Worm (Caenorhabditis elegans): ENCODE data around the gene zhit-2.
A peak's percentile ranks its signal among the peaks of the same experiment; 100 is the strongest.

Gene zhit-2

ce11 chrIII:4195306-4196008, 48.7 kb downstream of the zhit-2 start (continued):
- peak; percentile 74 for TF ChIP-seq zim-3 (tag; optimal IDR thresholded peaks at IDR 0.05)
- TF ChIP-seq K11D2.4 (GFP tag; IDR thresholded peaks at IDR 0.05): peak; percentile 73
- peak; percentile 42 for TF ChIP-seq ceh-27 (GFP tag; optimal IDR thresholded peaks at IDR 0.05)
- 0 out of 2 replicates have a peak, but pooled peaks have one; percentile 11 for TF ChIP-seq F33H1.4 (GFP tag; IDR thresholded peaks at IDR 0.05)
- TF ChIP-seq madf-3 (GFP tag; IDR thresholded peaks at IDR 0.05): peak; percentile 56; the same call in 1 of the 2 replicates
- no peak for TF ChIP-seq sptf-2 (GFP tag; optimal IDR thresholded peaks at IDR 0.05)
- peak; percentile 33 for TF ChIP-seq madf-10 (tag; optimal IDR thresholded peaks at IDR 0.05)
- peak; percentile 6 for TF ChIP-seq nhr-80 (tag; optimal IDR thresholded peaks at IDR 0.05)
- TF ChIP-seq lin-26 (GFP tag; IDR thresholded peaks at IDR 0.05): peak; percentile 41; the same call in 1 of the 2 replicates
- TF ChIP-seq lsy-27 (tag; optimal IDR thresholded peaks at IDR 0.05; ENCODE audit: borderline replicate concordance, insufficient read depth): no peak
- TF ChIP-seq Y95B8A.8 (GFP tag; IDR thresholded peaks at IDR 0.05): no peak
- TF ChIP-seq hlh-12 (tag; optimal IDR thresholded peaks at IDR 0.05): no peak
- no peak for TF ChIP-seq nfya-2 (GFP tag; IDR thresholded peaks at IDR 0.05)
- TF ChIP-seq ceh-100 (GFP tag; IDR thresholded peaks at IDR 0.05): no peak; the same call in 1 of the 2 replicates
- peak; percentile 55; the same call in 1 of the 2 replicates for TF ChIP-seq pbrm-1 (GFP tag; IDR thresholded peaks at IDR 0.05)
- TF ChIP-seq tlf-1 (GFP tag; optimal IDR thresholded peaks at IDR 0.05): peak; percentile 77
- no peak for TF ChIP-seq xnd-1 (tag; optimal IDR thresholded peaks at IDR 0.05)
- TF ChIP-seq rpc-1 (optimal IDR thresholded peaks at IDR 0.05): no peak
- no peak for TF ChIP-seq rpc-1 (tag; optimal IDR thresholded peaks at IDR 0.05)
- TF ChIP-seq lin-54 (GFP tag; optimal IDR thresholded peaks at IDR 0.05): peak; percentile 54
- TF ChIP-seq mel-28 (tag; optimal IDR thresholded peaks at IDR 0.05; ENCODE audit: borderline replicate concordance): peak; percentile 54
- TF ChIP-seq let-607 (tag; optimal IDR thresholded peaks at IDR 0.05): peak; percentile 67 to 89
- no peak for TF ChIP-seq snpc-4 (GFP tag; optimal IDR thresholded peaks at IDR 0.05)
- TF ChIP-seq snpc-4 (tag; optimal IDR thresholded peaks at IDR 0.05): peak in 2 of 4 experiments; percentile 42 to 47
- TF ChIP-seq mxl-1 (tag; optimal IDR thresholded peaks at IDR 0.05): peak; percentile 11
- TF ChIP-seq nhr-120 (GFP tag; IDR thresholded peaks at IDR 0.05): peak; percentile 93
- TF ChIP-seq rcor-1 (GFP tag; IDR thresholded peaks at IDR 0.05): no peak
- TF ChIP-seq ztf-6 (GFP tag; IDR thresholded peaks at IDR 0.05): no peak
- no peak for TF ChIP-seq egl-44 (GFP tag; IDR thresholded peaks at IDR 0.05)
- TF ChIP-seq mes-4 (tag; optimal IDR thresholded peaks at IDR 0.05): no peak
- TF ChIP-seq F39B2.1 (GFP tag; IDR thresholded peaks at IDR 0.05): no peak
- TF ChIP-seq dox-1 (GFP tag; IDR thresholded peaks at IDR 0.05): peak; percentile 46
- peak; percentile 59 for TF ChIP-seq nhr-90 (tag; optimal IDR thresholded peaks at IDR 0.05)
- no peak for TF ChIP-seq him-1 (tag; optimal IDR thresholded peaks at IDR 0.05)
- TF ChIP-seq F52B5.7 (tag; optimal IDR thresholded peaks at IDR 0.05): peak; percentile 46
- peak; percentile 56 for TF ChIP-seq ztf-26 (tag; optimal IDR thresholded peaks at IDR 0.05)
- peak; percentile 87 for TF ChIP-seq Y56A3A.18 (GFP tag; IDR thresholded peaks at IDR 0.05)
- no peak for TF ChIP-seq T07F8.4 (tag; optimal IDR thresholded peaks at IDR 0.05)
- no peak for TF ChIP-seq hlh-26 (GFP tag; conservative IDR thresholded peaks at IDR 0.05)
- TF ChIP-seq tbp1 (GFP tag; optimal IDR thresholded peaks at IDR 0.05): peak; percentile 41
- TF ChIP-seq C06A6.2 (GFP tag; conservative IDR thresholded peaks at IDR 0.05): peak; percentile 58; the same call in 1 of the 2 replicates
- TF ChIP-seq B0035.1 (tag; optimal IDR thresholded peaks at IDR 0.05): no peak
- peak; percentile 68 for TF ChIP-seq athp-1 (tag; optimal IDR thresholded peaks at IDR 0.05)
- TF ChIP-seq aptf-2 (GFP tag; conservative IDR thresholded peaks at IDR 0.05): no peak
- TF ChIP-seq ceh-91 (GFP tag; IDR thresholded peaks at IDR 0.05): no peak
- no peak for TF ChIP-seq bed-2 (GFP tag; IDR thresholded peaks at IDR 0.05)
- no peak for TF ChIP-seq F22D6.2 (tag; optimal IDR thresholded peaks at IDR 0.05)
- TF ChIP-seq atf-7 (tag; optimal IDR thresholded peaks at IDR 0.05): peak; percentile 84
- peak; percentile 73 for TF ChIP-seq gei-17 (GFP tag; optimal IDR thresholded peaks at IDR 0.05)

Measured in whole organism, young adult.